Worm (Caenorhabditis elegans): Measurements from ENCODE around the gene Y116A8C.37.

Y116A8C.37 gene

DNA sequence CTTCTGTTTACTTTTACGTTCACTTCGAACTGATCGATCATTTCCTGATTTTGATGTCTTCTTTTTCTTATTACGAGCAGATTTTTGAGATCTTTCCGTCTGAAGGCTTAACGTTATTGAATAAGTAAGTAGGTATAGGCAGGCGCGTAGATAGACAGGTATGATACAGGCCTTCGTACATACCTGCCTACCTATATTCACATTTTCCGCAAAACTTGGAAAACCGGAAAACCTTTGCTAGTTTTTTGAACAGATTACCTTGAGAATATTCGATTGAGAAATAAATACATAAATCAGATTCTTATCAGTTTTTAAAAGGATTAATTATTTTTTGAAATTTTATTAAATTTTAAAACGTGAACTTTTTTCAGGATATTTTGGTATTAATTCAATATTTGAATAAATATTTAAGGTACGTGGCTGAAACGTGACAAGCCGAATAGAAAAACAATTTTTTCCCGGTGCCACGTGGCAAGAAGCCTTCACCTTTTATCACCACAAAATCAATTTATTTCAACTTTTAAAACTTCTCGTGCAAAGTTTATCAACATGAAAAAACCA, at the start of gene Y116A8C.37, which contains the start of gene Y116A8C.38:
Gene Y116A8C.37 (minus strand): TSS at position 101 of the 561 bp plus-strand sequence.
Gene Y116A8C.38 (plus strand): TSS at position 511 of the 561 bp plus-strand sequence.
- TF ChIP-seq hmbx-1 (tag; optimal IDR thresholded peaks at IDR 0.05), result no peak

DNA sequence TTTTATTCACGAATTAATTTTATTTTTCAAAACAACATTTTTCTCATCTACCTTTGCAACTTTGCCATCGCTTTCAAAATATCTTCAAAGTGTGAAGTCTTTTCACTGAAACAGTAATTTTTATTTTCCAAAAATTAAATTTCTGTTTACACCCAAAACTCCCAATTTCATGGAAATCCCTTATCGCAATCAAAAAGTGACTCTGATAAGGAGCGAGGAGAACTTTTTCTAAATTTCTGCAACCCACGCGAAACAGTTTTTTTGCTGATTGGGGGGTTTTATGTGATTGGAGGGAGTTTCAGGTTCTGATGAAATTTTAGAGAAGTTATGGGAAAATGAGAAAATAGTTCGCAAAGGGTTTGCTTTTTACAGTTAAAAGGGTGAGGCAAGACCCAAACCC, 48.6 kb upstream of the Y116A8C.37 start:
- TF ChIP-seq aly-1 (tag; optimal IDR thresholded peaks at IDR 0.05), result no peak
- no peak for TF ChIP-seq sea-1 (GFP tag; conservative IDR thresholded peaks at IDR 0.05)
- no peak for TF ChIP-seq pes-1 (GFP tag; IDR thresholded peaks at IDR 0.05)
- no peak for TF ChIP-seq B0310.2 (tag; optimal IDR thresholded peaks at IDR 0.05)
- no peak for TF ChIP-seq tra-4 (tag; optimal IDR thresholded peaks at IDR 0.05)
- TF ChIP-seq hnd-1 (tag; optimal IDR thresholded peaks at IDR 0.05), result no peak
- TF ChIP-seq F13C5.2 (tag; optimal IDR thresholded peaks at IDR 0.05), result no peak
- TF ChIP-seq ceh-36 (tag; optimal IDR thresholded peaks at IDR 0.05), result no peak
- TF ChIP-seq ceh-13 (GFP tag; optimal IDR thresholded peaks at IDR 0.05), result no peak
- TF ChIP-seq ama-1 (optimal IDR thresholded peaks at IDR 0.05), result no peak
- TF ChIP-seq scrt-1 (GFP tag; IDR thresholded peaks at IDR 0.05), result no peak
- no peak for TF ChIP-seq ets-7 (tag; optimal IDR thresholded peaks at IDR 0.05)
- no peak for TF ChIP-seq hmbx-1 (tag; optimal IDR thresholded peaks at IDR 0.05)
- TF ChIP-seq flt-1 (GFP tag; IDR thresholded peaks at IDR 0.05), result no peak
- no peak for TF ChIP-seq tbx-11 (GFP tag; IDR thresholded peaks at IDR 0.05)
- no peak for TF ChIP-seq hmg-4 (GFP tag; optimal IDR thresholded peaks at IDR 0.05)
- no peak for TF ChIP-seq tbx-37 (GFP tag; conservative IDR thresholded peaks at IDR 0.05)

DNA sequence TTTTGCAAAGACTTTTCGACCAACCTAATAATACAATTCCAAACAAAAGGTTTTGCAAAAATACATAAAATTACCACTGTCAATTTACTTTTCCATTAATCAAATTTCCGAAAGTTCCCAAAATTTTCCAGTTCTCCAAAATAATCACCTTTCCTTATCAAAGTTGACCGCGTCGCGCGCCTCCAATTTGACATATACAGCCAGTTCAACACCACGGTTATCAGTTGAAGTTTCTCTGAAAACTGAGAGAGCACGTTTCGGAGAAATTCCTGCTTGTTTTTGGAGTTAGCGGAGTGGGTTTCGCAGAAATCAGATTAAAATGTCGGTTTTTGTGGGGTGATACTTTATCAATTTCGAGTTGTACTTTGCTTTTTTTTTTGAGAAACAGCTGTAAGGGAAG, 48.1 kb upstream of the Y116A8C.37 start:
- TF ChIP-seq tbx-11 (GFP tag; IDR thresholded peaks at IDR 0.05) (no peak), ceh-36 (tag; optimal IDR thresholded peaks at IDR 0.05) (no peak), hmg-4 (GFP tag; optimal IDR thresholded peaks at IDR 0.05) (no peak)

DNA sequence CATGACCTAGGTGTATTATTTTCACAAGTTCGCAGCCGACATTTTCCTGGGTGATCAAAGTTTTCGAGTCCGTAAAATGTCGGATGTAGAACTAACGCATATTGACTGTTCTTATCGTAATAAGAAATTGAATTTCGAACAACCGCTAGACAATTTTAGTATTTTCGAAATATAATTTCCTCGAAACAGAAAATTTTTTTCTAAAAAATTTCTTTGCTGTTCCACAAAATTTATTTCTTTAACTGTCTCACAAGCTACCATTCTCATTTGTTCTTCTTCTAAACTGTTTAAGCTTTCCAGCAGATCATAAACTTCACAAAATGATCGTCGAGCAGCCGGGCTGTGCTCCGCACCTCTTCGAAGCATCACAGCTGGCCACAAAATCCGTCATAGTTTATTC, 45.2 kb upstream of the Y116A8C.37 start, which contains the start of gene C52D10.3:
Gene C52D10.3 (plus strand): TSS at position 301 of the 400 bp plus-strand sequence.
- TF ChIP-seq sea-1 (GFP tag; conservative IDR thresholded peaks at IDR 0.05) (no peak), ama-1 (optimal IDR thresholded peaks at IDR 0.05) (no peak), hnd-1 (tag; optimal IDR thresholded peaks at IDR 0.05) (no peak), F13C5.2 (tag; optimal IDR thresholded peaks at IDR 0.05) (no peak), B0310.2 (tag; optimal IDR thresholded peaks at IDR 0.05) (no peak), hmbx-1 (tag; optimal IDR thresholded peaks at IDR 0.05) (no peak), tbx-37 (GFP tag; conservative IDR thresholded peaks at IDR 0.05) (no peak), ets-7 (tag; optimal IDR thresholded peaks at IDR 0.05) (no peak), aly-1 (tag; optimal IDR thresholded peaks at IDR 0.05) (no peak), pes-1 (GFP tag; IDR thresholded peaks at IDR 0.05) (no peak), scrt-1 (GFP tag; IDR thresholded peaks at IDR 0.05) (no peak), tbx-11 (GFP tag; IDR thresholded peaks at IDR 0.05) (no peak), ceh-36 (tag; optimal IDR thresholded peaks at IDR 0.05) (no peak), hmg-4 (GFP tag; optimal IDR thresholded peaks at IDR 0.05) (no peak), flt-1 (GFP tag; IDR thresholded peaks at IDR 0.05) (no peak), ceh-13 (GFP tag; optimal IDR thresholded peaks at IDR 0.05) (no peak), tra-4 (tag; optimal IDR thresholded peaks at IDR 0.05) (no peak)

DNA sequence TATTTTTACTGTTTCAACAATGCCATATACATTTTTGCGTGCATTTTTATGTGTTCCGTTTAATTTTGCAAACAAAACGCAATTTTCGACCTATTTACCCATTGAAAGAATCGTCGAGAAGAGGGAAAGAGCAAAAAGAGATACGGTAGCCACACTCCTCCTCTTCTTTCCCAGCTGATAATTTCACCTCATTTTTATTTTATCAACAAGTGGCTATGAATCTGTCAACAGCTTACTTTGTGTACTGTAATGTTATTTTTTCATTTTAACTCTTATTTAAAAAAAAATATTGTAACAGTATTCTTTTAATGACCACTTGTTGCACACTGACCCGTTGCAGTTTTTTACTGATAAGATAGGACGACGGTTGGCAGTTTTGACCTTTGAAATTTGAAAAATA, 44.0 kb upstream of the Y116A8C.37 start:
- TF ChIP-seq tra-4 (tag; optimal IDR thresholded peaks at IDR 0.05), result no peak
- TF ChIP-seq ama-1 (optimal IDR thresholded peaks at IDR 0.05), result no peak
- TF ChIP-seq F13C5.2 (tag; optimal IDR thresholded peaks at IDR 0.05), result no peak
- TF ChIP-seq sea-1 (GFP tag; conservative IDR thresholded peaks at IDR 0.05), result no peak
- TF ChIP-seq hmg-4 (GFP tag; optimal IDR thresholded peaks at IDR 0.05), result no peak
- TF ChIP-seq scrt-1 (GFP tag; IDR thresholded peaks at IDR 0.05), result no peak
- no peak for TF ChIP-seq hmbx-1 (tag; optimal IDR thresholded peaks at IDR 0.05)
- TF ChIP-seq pes-1 (GFP tag; IDR thresholded peaks at IDR 0.05), result no peak
- TF ChIP-seq ceh-13 (GFP tag; optimal IDR thresholded peaks at IDR 0.05), result no peak
- no peak for TF ChIP-seq hnd-1 (tag; optimal IDR thresholded peaks at IDR 0.05)
- TF ChIP-seq aly-1 (tag; optimal IDR thresholded peaks at IDR 0.05), result no peak
- TF ChIP-seq ceh-36 (tag; optimal IDR thresholded peaks at IDR 0.05), result no peak
- no peak for TF ChIP-seq ets-7 (tag; optimal IDR thresholded peaks at IDR 0.05)
- TF ChIP-seq tbx-11 (GFP tag; IDR thresholded peaks at IDR 0.05), result no peak
- no peak for TF ChIP-seq flt-1 (GFP tag; IDR thresholded peaks at IDR 0.05)
- no peak for TF ChIP-seq tbx-37 (GFP tag; conservative IDR thresholded peaks at IDR 0.05)

DNA sequence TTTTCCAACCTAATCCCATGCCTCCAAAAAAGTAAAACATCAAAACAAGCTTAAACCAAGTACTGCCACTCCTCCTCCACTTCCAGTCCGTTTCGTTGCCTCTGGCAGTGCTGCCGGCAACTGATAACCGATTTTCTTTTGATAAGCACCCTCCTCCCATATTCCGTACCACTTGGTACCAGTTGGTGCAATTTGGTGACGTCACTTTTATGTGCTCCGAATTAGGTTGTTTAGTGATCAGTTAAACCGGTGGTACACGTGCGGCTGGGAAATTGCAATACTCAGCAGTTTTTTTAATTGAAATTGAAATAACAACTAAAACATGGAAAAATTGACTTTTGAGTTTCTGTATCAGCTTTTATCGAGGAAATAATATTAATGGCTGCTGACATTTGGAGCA, 43.2 kb upstream of the Y116A8C.37 start:
- TF ChIP-seq F13C5.2 (tag; optimal IDR thresholded peaks at IDR 0.05) (no peak), sea-1 (GFP tag; conservative IDR thresholded peaks at IDR 0.05) (no peak), tbx-11 (GFP tag; IDR thresholded peaks at IDR 0.05) (no peak), flt-1 (GFP tag; IDR thresholded peaks at IDR 0.05) (no peak), tra-4 (tag; optimal IDR thresholded peaks at IDR 0.05) (no peak)

DNA sequence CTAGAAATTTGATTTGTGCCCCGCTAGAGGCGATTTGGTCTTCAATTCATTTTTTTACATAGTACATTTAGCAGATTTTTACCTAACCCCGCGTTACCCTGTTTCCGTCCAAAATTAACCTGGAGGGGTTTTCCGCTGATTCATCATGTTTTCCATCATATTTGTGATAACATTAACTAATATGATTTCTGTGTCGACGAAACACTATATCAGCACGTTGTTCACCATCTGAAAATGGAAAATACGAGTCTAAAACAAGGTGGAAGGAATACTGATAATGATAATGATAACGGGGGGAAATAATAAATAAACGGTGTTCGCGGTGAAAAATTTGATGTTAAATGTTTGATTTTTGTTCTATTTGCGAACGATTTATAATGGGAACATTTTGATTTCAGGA, 40.8 kb upstream of the Y116A8C.37 start:
- TF ChIP-seq hmbx-1 (tag; optimal IDR thresholded peaks at IDR 0.05), result no peak
- TF ChIP-seq ceh-13 (GFP tag; optimal IDR thresholded peaks at IDR 0.05), result no peak
- no peak for TF ChIP-seq ets-7 (tag; optimal IDR thresholded peaks at IDR 0.05)
- no peak for TF ChIP-seq ceh-36 (tag; optimal IDR thresholded peaks at IDR 0.05)
- TF ChIP-seq flt-1 (GFP tag; IDR thresholded peaks at IDR 0.05), result no peak
- no peak for TF ChIP-seq scrt-1 (GFP tag; IDR thresholded peaks at IDR 0.05)
- no peak for TF ChIP-seq pes-1 (GFP tag; IDR thresholded peaks at IDR 0.05)
- no peak for TF ChIP-seq F13C5.2 (tag; optimal IDR thresholded peaks at IDR 0.05)
- no peak for TF ChIP-seq aly-1 (tag; optimal IDR thresholded peaks at IDR 0.05)

DNA sequence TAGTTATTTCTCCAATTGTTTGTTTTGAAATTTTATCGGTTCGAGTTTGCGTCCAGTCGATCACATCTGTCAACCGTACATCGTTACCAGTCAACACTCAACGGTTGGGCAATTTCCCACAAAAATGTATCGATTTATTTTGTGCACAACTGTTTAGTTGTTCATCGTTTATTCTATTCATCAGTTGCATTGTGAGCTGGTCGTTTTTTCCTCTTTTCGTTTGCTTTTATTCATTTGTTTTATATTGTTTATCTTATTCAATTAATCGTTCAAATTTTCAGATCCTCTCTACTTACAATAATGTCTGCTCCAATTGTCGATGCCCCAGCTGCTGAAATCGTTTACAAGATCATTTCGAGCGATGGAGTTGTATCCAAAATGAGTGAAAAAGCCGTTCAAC, 36.0 kb upstream of the Y116A8C.37 start, which contains the start of gene skr-12:
Gene skr-12 (plus strand): TSS at position 301 of the 400 bp plus-strand sequence.
- TF ChIP-seq tra-4 (tag; optimal IDR thresholded peaks at IDR 0.05) (no peak), tbx-37 (GFP tag; conservative IDR thresholded peaks at IDR 0.05) (no peak), hmbx-1 (tag; optimal IDR thresholded peaks at IDR 0.05) (no peak), scrt-1 (GFP tag; IDR thresholded peaks at IDR 0.05) (no peak), ceh-36 (tag; optimal IDR thresholded peaks at IDR 0.05) (no peak), ceh-13 (GFP tag; optimal IDR thresholded peaks at IDR 0.05) (no peak), pes-1 (GFP tag; IDR thresholded peaks at IDR 0.05) (no peak)
